Fruit fly (Drosophila melanogaster) S2 (cell line): ENCODE results near the gene salt.

ENCODE experiments used
- CG8478 ChIP-seq: fragments of >200 bp; optimal IDR thresholded peaks from 2 replicates; lab custom pipeline; 2018
- CTCF ChIP-seq, 2 experiments: fragments of >200 bp; optimal IDR thresholded peaks; 2 replicates each; lab custom pipeline; 2018

dm6 chr3R:31762672-31763071, 8.2 kb upstream of the salt start:
- TF ChIP-seq CTCF (optimal IDR thresholded peaks at IDR 0.05; lab: Kevin White, UChicago) (no peak), CG8478 (lab: Kevin White, UChicago) (no peak)
